Fruit fly (Drosophila melanogaster): Measurements from ENCODE around the gene PIG-H.

PIG-H gene

DNA sequence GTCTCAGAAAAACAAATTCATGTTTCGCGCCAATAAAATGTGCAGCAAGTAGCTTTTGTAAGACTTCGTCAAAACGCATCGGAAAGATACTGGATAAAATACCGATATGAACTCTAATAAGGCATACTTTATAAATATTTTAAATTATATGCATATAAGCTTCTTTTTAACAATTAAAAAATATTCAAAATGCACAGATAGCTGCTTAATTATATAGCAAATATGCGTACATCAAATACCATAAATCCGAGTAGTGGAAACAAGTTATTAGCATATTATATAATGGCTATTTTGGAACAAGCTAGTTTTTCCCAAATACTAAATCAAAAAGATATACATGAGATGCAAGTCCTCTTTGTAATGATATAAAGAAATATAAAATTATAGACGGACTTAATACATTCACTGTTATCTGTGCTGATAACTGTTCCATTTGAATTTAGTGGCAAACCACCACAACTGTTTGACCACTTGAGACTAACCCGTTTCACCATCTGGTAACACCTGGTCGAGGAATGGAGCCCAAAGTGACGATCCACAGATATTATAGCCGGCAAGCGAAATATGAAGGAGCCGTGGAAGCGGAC lies at the start of gene PIG-H:
TSS of gene PIG-H (plus strand) at position 303 of the 587 bp plus-strand sequence.
- TF ChIP-seq CG8478 (optimal IDR thresholded peaks at IDR 0.05) (no peak), CTCF (optimal IDR thresholded peaks at IDR 0.05) (no peak)

DNA sequence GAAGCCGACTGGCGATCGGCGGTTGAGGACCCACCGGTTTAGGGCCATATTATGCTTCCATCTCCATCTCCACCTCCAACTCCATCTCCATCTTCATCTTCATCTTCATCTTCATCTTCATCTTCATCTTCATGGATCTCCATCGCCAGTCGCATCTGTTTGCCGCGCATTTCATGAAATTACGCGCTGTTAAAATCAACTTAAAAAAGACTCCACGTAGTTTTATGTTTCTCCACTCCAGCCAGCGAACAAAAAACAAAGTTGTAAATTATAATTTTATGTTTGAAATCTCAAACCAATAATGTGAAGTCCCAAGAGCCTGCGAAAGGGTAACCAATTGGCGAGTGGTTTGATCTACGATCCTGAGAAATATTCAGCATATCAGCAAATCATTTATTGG lies 49.5 kb upstream of the PIG-H start:
- TF ChIP-seq CTCF (optimal IDR thresholded peaks at IDR 0.05) = no peak
- no peak for TF ChIP-seq CG8478 (optimal IDR thresholded peaks at IDR 0.05)

DNA sequence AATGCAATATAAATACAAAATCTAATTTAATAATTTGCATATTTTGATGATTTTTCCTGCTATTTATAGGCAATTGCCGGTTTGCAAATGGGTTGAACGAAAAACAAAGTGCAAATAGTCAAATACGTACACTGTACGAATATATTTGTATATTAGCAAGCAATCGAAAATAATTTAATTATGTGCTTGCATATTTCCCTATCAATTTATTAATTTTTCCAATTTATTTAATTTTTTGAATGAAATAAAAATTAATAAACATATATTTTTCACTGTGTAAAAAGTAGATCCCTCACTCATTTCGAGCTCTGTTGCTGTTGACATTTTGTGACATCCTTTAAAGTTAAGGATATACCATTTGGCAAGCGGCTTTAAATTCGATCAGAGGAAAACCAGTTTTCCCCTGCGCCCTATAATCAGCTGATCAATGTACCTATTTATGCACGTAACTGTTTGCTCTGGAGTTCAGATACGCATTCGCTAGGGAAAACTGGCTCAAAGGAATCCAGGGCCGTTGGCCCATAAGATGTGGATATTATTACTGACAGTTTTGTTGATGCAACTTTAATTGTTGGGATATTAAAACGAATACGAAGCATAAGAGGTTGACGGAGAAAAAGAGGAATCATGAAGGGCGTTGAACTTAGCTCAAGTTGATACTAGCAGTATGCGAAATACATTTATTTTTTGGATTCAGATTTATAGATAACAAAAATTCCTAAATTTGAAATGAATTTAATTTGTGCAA lies 46.4 kb upstream of the PIG-H start:
- TF ChIP-seq CG8478 (optimal IDR thresholded peaks at IDR 0.05) = no peak
- TF ChIP-seq CTCF (optimal IDR thresholded peaks at IDR 0.05) = no peak

DNA sequence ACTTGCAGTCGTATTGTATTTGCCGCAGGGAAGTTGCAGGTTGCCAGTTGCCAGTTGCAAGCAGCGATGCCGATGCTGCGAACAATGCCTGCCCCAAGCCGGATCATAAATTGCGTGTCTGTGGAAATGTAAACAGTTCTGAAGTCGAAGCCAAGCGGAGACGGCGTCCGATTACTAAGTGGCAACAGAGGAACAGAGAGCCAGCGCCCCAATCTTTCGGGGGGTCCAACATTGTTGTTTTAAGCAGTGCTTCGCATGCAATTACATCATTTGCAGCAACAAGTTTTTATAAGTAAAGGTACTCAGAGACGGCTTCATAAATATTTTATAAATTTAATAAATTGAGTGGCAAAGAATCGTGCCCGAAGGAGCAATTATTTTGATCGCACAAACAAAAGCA lies 45.2 kb upstream of the PIG-H start:
- TF ChIP-seq CG8478 (optimal IDR thresholded peaks at IDR 0.05) (no peak), CTCF (optimal IDR thresholded peaks at IDR 0.05) (no peak)

DNA sequence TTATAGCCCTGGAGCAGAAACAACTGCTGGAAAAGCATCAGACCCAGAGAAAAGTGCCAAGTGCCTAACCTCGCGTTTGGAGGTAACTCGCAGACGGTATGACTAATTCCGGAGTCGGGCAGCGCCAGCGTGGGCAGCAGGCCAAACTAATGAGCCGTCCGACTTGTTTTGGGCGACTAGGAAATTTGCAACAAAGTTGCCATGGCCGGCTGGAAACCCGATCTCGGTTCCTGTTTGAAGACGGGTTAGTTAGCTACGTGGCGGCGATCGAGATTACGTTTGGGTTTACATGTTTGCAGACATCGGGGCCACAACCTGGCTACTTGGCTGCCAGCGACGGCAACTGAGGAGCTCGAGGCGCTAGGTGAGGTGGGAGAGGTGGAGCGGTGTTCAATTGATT lies 42.6 kb upstream of the PIG-H start:
- no peak for TF ChIP-seq CG8478 (optimal IDR thresholded peaks at IDR 0.05)
- TF ChIP-seq CTCF (optimal IDR thresholded peaks at IDR 0.05) = no peak

DNA sequence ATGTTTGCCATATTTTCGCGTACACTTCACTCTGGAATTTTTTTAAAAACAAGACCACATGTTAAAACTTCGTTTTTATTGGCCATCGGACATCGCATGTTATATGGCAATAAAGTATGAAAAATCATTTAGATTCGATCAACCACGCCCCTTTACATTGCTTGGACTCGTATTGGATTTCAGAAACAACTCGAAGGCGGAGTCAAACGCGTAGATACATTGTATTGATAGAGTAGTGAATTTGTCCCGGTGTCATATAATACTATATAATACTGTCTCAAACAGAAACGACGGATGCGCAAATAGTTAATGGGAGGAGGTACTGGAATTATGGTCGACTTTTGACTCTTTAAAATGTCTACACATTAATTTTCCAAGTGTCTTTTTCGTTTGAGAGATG lies 38.3 kb upstream of the PIG-H start:
- no peak for TF ChIP-seq CTCF (optimal IDR thresholded peaks at IDR 0.05)
- no peak for TF ChIP-seq CG8478 (optimal IDR thresholded peaks at IDR 0.05)

DNA sequence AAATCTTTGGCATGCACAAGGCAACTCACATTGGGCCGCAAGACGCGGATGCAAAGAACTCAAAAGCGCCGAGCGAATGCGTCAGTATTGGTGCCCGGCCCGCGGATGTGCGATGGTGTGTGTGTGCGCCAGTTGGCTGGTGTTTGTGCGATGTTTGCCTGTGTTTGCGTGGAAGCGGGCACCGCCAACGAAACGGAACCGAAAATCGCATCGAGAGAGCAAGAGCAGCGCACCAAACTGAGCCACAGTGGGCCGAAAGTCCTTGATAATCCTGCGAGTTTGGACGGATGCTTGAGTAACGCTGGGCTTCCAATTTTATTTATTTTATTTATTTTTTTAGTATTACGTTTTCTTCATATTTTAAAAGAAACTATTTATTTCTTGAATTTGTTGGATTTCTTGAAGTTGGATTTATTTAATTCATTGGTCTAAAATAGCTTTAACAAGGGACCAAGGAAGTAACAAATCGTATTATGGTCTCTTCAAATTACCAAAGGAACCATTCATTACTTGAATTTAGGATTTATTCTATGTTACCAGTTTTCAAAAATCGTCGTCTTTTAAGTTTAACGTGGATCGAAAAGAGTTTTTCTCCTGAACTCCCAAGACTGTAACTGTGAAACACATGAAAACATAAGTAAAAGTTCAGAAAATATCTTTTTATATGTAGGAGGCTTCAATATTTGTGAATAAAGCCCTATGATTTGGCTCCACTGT lies 36.7 kb upstream of the PIG-H start:
- TF ChIP-seq CG8478 (optimal IDR thresholded peaks at IDR 0.05) (no peak), CTCF (optimal IDR thresholded peaks at IDR 0.05) (no peak)

DNA sequence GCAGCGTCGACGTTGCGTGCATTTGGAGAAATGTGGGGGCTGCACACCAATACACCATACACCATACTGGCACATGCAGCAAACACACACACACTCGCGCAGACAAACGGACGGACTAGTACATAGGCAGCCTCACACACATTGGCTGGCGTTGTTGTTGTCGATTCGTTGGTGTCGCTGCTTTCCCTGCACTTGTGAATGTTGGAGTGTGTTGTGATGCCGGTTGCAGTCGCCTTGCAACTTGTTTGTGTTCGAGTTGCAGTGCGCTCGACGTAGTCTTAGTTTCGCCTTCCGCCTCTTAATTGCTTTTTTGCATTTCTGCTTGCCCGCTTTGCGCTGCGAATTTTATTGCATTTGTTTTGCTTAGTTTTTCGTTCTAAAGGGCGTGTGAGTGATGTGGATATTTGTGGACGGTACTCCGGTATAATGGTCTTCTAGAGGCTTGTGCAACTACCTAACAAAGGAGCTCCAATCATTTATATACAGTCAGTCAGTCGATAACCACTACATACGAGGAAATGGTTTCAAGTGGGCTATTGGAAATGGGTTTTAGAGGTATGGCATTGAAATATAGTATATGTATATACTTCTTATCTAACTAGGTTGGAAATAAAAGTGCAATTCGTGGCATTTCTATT lies 36.0 kb upstream of the PIG-H start:
- no peak for TF ChIP-seq CTCF (optimal IDR thresholded peaks at IDR 0.05)
- TF ChIP-seq CG8478 (optimal IDR thresholded peaks at IDR 0.05) = no peak

DNA sequence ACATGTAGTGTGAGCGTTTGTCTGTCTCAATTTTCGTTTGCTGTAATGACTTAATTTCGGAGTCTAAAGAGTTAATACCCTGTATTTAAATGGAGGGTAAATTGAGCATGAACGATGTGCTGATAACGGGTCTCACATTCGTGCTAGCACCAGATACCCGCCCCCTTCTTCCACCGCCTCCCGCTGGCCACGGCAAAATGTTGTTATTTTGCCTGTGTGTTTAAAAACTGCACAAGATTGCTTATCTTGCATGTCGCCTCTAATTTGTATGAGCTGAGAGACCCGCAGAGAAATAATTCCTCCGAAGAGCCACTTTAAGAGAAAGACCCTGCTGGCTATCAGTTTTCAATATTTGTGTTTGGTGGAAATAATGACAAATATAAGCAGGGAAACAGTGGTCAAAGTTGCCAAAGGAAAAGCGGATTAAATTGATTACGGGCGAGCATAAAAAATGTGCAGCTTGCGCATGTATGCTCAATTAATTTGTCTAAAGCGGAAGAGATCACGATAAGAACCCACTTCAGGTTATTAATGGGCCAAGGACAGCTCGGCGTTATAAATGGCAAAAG lies 34.8 kb upstream of the PIG-H start:
- TF ChIP-seq CG8478 (optimal IDR thresholded peaks at IDR 0.05) (no peak), CTCF (optimal IDR thresholded peaks at IDR 0.05) (no peak)

DNA sequence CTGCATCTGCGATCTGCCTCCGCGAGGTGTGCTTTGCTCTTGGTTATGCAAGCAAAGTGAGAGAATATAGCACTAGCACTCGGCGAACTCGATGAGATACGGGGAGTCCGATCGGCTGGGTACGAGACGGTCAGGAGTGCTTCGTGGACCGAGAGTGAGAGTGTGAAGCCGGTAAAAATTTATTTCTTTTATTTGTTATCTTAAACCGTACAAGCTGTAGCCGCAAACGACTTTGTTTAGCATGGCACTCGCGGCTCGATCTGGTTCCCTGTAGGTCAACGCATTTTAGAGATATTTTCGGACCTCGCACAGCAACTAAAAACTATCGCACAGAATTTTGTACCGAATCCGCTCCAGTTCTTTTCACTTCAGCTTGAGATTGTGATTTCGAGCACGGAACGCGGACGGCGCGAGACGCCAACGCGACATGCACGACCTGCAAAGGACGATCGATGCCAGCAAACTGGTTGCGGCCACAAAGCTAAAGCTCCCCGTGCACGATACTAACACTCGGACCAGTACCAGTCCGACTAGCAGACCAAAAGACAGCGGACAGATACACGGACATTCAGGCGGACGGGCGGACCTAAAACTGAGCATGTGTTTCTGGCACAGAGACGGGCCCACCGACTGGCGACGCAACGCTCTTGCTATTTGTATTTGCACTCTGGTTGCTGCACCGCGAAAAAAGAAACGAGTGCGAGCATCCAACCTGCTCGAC lies 32.9 kb upstream of the PIG-H start:
- TF ChIP-seq CG8478 (optimal IDR thresholded peaks at IDR 0.05) (no peak), CTCF (optimal IDR thresholded peaks at IDR 0.05) (no peak)

DNA sequence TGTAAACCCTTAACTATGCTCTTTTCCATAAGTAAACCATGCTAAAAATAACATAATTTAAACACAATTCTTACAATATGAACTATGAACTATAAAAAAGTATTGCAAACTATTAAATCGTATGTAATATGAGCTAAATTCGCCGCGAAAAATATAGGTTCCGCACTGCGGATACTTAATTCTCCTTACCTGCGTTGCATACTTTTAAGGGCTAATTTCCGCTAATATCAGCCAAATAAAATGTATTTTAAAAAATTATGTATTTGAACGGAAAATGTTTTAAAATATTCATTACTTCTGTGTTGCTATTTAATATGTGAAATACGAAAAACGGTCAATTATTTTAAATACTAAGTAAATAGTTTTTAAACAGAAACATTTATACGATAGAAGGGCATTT lies 32.3 kb upstream of the PIG-H start, which contains the start of gene dsx:
TSS of gene dsx (minus strand) at position 62 of the 400 bp plus-strand sequence.
- TF ChIP-seq CG8478 (optimal IDR thresholded peaks at IDR 0.05) (no peak), CTCF (optimal IDR thresholded peaks at IDR 0.05) (no peak)

DNA sequence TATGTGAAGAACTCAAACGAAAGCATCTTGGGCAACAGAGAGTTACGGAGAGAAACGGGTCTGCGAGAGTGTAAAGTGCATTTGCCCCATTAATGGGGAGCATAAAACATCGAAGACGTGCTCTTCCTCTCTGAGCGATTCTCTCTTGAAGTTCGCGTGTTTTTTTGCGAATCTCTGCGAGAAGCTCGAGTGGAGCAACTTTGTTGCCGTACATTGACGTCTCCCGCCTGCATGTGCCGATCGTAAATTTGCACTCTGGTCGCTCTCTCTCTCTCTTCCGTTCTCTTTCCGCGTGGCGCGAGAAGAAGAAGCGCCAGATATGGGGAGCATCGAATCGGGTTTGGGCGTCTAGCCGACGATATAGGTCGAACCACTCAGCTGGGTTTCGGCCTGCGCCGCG lies 31.8 kb upstream of the PIG-H start:
- TF ChIP-seq CTCF (optimal IDR thresholded peaks at IDR 0.05) (no peak), CG8478 (optimal IDR thresholded peaks at IDR 0.05) (no peak)

DNA sequence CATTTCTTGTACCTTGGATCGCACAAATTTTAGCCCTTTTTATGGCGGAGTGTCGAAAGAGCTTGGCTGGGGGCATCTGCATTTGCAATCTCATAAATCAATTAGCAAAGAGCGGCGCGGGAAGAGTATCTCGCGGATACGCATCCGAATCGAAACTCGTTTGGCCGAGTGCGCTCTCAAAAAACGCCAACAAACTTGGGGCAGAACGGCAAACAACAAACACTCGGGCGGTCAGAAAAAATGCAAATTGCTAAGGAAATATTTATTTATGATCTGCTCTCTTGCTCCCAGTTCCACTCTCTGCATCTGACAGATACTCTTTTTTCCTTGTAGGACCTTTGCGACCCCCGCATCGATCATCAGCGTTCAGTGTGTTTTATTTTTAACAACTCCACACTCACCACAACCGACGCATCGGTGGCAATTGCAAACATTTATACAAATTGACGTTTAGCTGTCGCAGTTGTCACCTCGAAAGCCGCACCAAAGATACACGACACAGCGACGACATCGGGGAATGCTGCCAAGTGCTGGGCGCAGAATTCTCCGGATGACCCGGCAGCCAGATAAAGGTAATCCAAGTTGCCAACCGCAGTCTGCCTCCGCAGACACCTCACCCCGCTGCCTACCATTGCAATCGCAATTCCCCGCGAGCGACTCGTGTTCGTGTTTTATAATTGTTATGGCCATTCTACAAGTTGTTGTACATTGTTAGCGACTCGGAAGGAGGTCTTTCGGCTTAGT lies 30.5 kb upstream of the PIG-H start:
- TF ChIP-seq CG8478 (optimal IDR thresholded peaks at IDR 0.05) (no peak), CTCF (optimal IDR thresholded peaks at IDR 0.05) (no peak)

DNA sequence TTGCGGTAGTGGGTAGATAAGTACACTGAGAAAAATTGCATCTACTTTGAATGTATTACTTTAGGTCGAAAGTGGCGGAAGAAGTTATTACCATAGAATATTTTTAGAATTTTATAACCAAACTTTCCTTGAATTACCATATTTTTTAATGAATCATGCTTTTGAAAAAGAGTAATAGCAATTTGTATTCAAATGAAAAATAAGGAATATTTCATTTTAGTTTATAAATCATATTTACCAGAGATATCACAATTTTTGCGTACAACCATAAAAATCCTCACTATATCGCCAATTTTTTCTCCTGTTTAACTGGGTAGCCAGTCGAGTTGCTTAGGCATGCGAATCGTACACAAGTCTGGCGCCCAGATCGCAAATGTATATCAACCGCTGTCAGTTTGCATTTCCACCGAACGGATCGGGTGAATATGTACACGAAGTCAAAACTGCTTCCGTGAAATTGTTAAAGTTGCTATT lies 29.9 kb upstream of the PIG-H start:
- TF ChIP-seq CG8478 (optimal IDR thresholded peaks at IDR 0.05) (no peak), CTCF (optimal IDR thresholded peaks at IDR 0.05) (no peak)

Data from S2 (cell line).